Fruit fly (Drosophila melanogaster) whole organism: ENCODE measurements around the gene Sec10.

Experiments
- CG8478 ChIP-seq: fragments of >200 bp; optimal IDR thresholded peaks from 2 replicates; lab custom pipeline; 2018; ENCODE audit warnings: inconsistent platforms
- Dll ChIP-seq: fragments of >200 bp; optimal IDR thresholded peaks from 2 replicates; lab custom pipeline; 2017
- EcR ChIP-seq, 2 experiments: fragments of >200 bp; optimal IDR thresholded peaks; 2 replicates each; lab custom pipeline; 2017; ENCODE audit warnings: missing biosample characterization in 2 of 2, missing genetic modification characterization in 2 of 2, missing genetic modification reagents in 2 of 2
- pan ChIP-seq: fragments of >200 bp; optimal IDR thresholded peaks from 2 replicates; lab custom pipeline; 2017
- psq ChIP-seq: fragments of >200 bp; optimal IDR thresholded peaks from 2 replicates; lab custom pipeline; 2017
- usp ChIP-seq: fragments of >200 bp; optimal IDR thresholded peaks from 2 replicates; lab custom pipeline; 2017; ENCODE audit warnings: missing biosample characterization, missing genetic modification characterization, mixed read lengths

Sec10 gene

DNA sequence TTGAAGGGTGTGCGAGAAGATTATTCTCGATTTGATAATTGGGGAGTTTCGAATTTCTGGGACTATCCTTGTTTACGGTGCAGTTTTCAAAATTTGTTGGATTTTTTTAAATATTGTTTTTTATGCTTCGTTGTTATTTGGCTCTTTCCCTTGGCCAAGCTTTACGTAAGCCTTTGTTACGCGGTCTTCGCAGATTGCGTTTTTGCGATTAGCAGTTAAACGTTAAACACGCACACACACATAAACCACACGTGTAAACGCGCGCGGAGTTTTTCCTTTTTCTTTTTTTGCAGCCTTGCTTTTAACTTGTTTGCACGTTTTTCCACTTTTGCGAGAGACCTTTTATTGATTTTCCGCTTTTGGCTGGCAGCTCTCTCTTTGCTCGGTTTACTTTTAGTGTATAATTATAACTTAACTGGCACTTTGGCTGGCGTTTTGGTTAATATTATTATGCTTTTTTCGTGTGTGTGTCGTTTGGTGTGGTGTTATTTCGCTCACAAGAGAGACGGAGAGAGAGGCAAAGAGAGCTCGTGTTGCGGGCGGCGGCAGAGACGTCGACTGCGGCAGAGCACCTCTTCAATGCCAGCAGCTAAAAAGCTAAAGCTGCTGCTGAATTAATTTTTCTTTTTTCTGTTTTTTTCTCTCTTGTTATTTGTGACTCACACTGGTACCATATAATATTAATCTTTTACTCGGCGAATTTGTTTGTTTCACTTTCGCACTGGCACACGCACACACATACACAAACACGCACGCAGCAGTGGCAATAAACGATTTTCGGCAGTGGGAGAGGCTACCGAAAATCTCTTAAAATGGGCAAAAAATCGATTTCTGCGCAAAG is 29.9 kb upstream of the Sec10 start:
- TF ChIP-seq psq (lab: Kevin White, UChicago) (no peak), CG8478 (lab: Kevin White, UChicago) (no peak), pan (lab: Kevin White, UChicago) (no peak), EcR (GFP tag; optimal IDR thresholded peaks at IDR 0.05; lab: Kevin White, UChicago) (no peak), Dll (lab: Kevin White, UChicago) (no peak), usp (GFP tag; lab: Kevin White, UChicago) (no peak)

DNA sequence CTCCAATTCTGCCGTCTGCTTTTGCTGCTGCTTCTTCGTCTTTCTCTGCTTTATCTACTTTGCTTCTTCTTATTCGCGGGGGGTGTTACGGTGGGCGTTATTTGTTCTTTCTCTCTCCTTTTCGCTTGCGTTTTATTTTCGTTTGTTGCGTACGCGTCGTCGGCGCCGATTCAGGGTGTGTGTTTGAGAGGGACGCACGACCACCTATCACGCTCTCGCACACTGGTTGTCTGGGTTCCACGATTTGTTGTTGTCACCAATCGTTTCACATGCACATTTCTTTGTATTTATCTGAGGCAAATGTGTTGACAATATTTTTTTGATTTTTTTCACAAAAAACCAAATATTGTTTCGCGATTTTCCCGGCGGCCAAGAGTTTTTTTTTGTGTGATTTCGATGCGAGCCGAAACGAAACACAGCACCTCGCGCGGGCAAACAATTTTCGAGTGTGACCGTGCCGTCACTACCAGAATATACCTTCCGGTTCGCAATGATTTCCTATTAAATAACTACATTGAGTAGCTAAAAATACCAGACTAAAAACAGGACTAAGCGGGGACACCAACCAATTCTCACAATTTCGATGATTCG is 29.2 kb upstream of the Sec10 start, which contains the start of gene Syx1A:
TSS of gene Syx1A (minus strand) at position 452 of the 591 bp plus-strand sequence.
- TF ChIP-seq usp (GFP tag; lab: Kevin White, UChicago): no peak

DNA sequence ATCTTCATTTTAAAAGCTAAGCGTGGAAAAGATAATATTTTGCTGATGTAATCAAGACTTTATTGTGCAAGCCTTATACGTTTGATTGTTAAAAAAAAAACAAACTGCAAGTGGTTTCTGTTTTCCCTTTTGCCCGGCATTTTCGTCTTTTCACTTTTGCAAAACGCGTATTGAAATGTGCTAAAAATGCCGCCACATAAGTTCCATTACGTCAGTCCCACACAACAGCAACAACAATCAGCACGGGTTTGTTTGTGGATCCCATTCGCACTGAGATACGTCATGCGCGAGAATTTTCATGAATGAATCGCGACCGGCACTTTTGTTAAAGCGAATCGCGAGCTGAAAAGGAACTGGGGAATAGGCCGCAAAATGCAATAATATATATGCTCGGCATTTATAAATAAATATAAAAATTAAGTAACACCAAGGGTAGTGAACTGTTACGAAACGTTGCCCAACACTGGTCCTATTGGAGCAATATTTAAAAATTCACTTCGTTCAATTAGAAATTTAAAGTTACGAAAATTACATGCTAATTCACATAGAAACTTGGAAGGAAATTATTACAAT is 28.5 kb upstream of the Sec10 start:
- TF ChIP-seq CG8478 (lab: Kevin White, UChicago) (no peak), EcR (GFP tag; optimal IDR thresholded peaks at IDR 0.05; lab: Kevin White, UChicago) (no peak), usp (GFP tag; lab: Kevin White, UChicago) (no peak), psq (lab: Kevin White, UChicago) (no peak), Dll (lab: Kevin White, UChicago) (no peak), pan (lab: Kevin White, UChicago) (no peak)

DNA sequence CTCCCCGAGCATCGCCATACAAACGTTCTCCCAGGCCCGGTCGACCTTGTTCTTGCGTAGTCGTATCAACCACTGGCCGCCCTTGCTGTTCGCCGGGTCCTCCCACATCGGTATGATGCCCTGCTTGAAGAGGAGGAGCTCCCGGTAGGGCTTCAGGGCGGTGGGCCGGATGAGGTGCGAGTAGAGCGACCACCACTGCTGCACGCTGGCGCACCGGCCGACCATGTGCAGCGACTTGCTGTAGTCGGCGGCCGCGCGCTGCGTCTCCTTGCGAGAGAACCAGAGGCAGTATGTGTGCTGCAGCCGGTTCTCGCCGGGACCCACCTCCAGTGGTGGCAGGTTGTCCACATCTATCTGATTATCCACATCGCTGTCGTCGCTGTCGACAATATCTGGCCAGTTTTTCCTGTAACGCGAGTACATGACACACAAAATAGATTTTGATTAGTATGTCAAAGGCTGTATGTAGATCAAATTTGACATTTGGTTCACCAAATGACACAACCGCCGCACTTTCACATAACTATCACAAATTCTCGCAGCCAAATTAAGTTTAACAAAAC is 27.7 kb upstream of the Sec10 start, which contains the start of gene CG10694:
TSS of gene CG10694 (plus strand) at position 513 of the 563 bp plus-strand sequence.
- TF ChIP-seq usp (GFP tag; lab: Kevin White, UChicago) (no peak), psq (lab: Kevin White, UChicago) (no peak), pan (lab: Kevin White, UChicago) (no peak), Dll (lab: Kevin White, UChicago) (no peak), EcR (GFP tag; optimal IDR thresholded peaks at IDR 0.05; lab: Kevin White, UChicago) (no peak), CG8478 (lab: Kevin White, UChicago) (no peak)

DNA sequence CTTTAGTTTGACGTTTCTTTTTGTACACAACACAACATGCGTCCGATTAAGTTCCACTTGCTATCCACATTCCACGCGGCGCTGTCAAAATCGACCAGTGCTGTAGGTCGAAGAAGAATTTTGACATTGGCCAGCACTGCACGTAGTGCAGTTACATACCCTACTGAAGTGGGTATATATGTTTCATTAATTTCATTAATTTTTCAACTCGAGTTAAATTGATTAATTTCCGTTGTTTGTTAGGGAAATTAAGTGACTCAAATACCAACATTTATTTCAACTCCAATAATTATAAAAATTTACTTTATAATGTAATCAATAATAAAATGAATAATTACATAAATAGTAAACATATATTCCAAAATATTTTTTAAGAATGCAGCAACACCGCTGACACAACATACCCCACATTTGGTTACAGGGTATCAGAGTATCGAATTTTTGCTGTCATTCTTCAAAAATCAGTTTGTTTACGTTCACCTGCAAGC is 25.7 kb upstream of the Sec10 start, which contains the start of the genes eIF4EHP and CG18428:
TSS of gene eIF4EHP (minus strand) at position 59 of the 488 bp plus-strand sequence.
TSS of gene CG18428 (plus strand) at position 435 of the 488 bp plus-strand sequence.
- TF ChIP-seq pan (lab: Kevin White, UChicago) (peak; percentile 96), usp (GFP tag; lab: Kevin White, UChicago) (no peak)

dm6 chr3R:24112320-24113069 is 22.1 kb upstream of the Sec10 start, which contains the start of gene CG13605:
CG13605 (minus strand) TSS chr3R:24112389.
- TF ChIP-seq Dll (lab: Kevin White, UChicago) (no peak), pan (lab: Kevin White, UChicago) (no peak), CG8478 (lab: Kevin White, UChicago) (no peak), EcR (GFP tag; optimal IDR thresholded peaks at IDR 0.05; lab: Kevin White, UChicago) (no peak), usp (GFP tag; lab: Kevin White, UChicago) (no peak), psq (lab: Kevin White, UChicago) (no peak)

DNA sequence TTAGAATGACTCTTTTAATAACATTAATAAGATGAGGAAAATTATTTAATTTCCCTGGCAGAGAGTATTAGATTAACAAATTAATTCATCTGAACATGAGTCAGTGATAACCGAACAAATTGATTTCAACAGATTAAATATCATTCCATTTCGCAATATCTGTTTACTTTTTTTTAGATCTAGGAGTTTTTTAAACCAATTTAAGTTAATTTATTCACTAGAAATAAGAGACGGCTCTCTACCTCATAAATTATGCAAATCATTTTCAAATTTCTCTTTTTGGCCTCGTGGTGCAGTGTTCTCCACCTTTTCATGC is 21.6 kb upstream of the Sec10 start, which contains the start of gene Root:
TSS of gene Root (plus strand) at position 217 of the 316 bp plus-strand sequence.
- TF ChIP-seq usp (GFP tag; lab: Kevin White, UChicago): no peak
- no peak for TF ChIP-seq psq (lab: Kevin White, UChicago)

dm6 chr3R:24116180-24116579 is 18.5 kb upstream of the Sec10 start, which contains the start of gene CG13607:
CG13607 (minus strand) TSS chr3R:24116322.
- TF ChIP-seq EcR (GFP tag; optimal IDR thresholded peaks at IDR 0.05; lab: Kevin White, UChicago) (no peak), psq (lab: Kevin White, UChicago) (no peak), pan (lab: Kevin White, UChicago) (no peak)

DNA sequence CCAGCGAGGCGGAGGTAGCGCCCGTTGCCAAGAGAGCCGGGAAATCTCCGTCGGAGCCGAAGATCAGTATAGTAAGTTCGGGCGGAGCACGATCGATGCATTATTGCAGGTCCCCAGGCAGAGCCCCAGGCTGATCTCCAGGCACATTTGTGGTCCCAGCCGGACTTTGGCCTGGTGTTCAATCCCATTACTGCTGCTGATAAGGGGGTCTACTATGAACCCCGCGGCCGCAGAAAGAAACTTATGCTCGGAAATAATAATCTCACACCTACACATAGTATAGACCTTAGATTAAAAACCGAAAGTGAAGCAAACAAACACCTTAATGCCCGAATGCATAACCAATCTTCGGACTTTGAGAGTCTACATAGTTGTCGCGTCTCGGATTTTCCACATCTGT is 17.7 kb upstream of the Sec10 start:
- no peak for TF ChIP-seq EcR (GFP tag; optimal IDR thresholded peaks at IDR 0.05; lab: Kevin White, UChicago)
- no peak for TF ChIP-seq Dll (lab: Kevin White, UChicago)
- TF ChIP-seq usp (GFP tag; lab: Kevin White, UChicago): no peak
- no peak for TF ChIP-seq psq (lab: Kevin White, UChicago)
- no peak for TF ChIP-seq CG8478 (lab: Kevin White, UChicago)
- TF ChIP-seq pan (lab: Kevin White, UChicago): no peak

DNA sequence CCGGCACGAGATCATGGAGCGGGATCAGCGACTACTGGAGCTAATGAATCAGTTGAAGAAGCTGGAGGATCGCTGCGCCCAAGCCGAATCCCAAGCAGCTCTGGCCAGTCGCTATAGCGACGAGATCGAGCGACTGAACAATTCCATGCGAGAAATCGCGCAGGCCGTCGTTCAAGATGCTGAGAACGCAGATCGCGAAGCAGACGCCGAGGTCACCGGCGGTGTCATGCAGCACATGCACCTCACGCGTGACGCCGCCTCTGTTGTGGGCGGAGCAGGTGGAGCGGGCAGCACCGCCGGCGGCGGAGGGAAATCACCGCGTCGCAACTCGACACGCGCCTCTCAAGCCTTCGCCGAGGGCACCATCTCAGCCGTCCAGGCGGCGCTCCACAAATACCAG is 13.0 kb upstream of the Sec10 start:
- TF ChIP-seq CG8478 (lab: Kevin White, UChicago) (no peak), pan (lab: Kevin White, UChicago) (no peak), psq (lab: Kevin White, UChicago) (no peak), usp (GFP tag; lab: Kevin White, UChicago) (no peak), EcR (GFP tag; optimal IDR thresholded peaks at IDR 0.05; lab: Kevin White, UChicago) (no peak), Dll (lab: Kevin White, UChicago) (no peak)
